Fruit fly (Drosophila melanogaster) Kc167 (cell line): Measurements from ENCODE around the gene PK1-R.

ENCODE experiments used
- Myc ChIP-seq: fragments of >200 bp; optimal IDR thresholded peaks from 2 replicates; lab custom pipeline; 2017; ENCODE audit warnings: missing external identifiers
- Sin3A ChIP-seq: fragments of >200 bp; optimal IDR thresholded peaks from 2 replicates; lab custom pipeline; 2018; ENCODE audit warnings: missing external identifiers
- h ChIP-seq: fragments of >200 bp; optimal IDR thresholded peaks from 3 replicates; lab custom pipeline; 2018; ENCODE audit warnings: missing external identifiers
- insv ChIP-seq: fragments of >200 bp; optimal IDR thresholded peaks from 3 replicates; lab custom pipeline; 2018; ENCODE audit warnings: missing external identifiers
- psq ChIP-seq: fragments of >200 bp; optimal IDR thresholded peaks from 2 replicates; lab custom pipeline; 2017; ENCODE audit warnings: missing external identifiers
- ttk ChIP-seq: sonication (Bioruptor generic); optimal IDR thresholded peaks from 2 replicates; lab custom pipeline; 2017; ENCODE audit warnings: missing external identifiers

The PK1-R gene

DNA sequence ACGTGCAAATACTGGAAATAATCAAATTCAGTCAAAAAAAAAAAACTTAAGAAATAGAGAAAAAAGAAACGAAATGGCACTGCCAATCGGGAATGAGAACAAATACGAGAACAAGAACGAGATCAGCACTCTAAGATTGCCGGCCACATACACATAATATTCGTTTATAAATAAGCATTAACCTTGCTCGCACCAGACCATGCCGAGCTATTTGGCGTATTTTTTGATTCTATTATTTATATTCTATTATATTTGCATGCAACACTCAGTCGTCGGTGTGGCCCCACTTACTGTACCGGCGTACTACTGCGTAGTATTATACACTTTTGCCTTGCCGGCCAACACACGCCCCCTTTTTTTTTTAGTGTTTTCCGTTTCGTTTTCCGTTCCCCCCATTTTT, 32.3 kb downstream of the PK1-R start:
- no peak for TF ChIP-seq ttk (lab: Kevin White, UChicago)
- TF ChIP-seq Myc, result no peak
- TF ChIP-seq Sin3A (lab: Kevin White, UChicago), result no peak
- TF ChIP-seq psq (lab: Kevin White, UChicago), result no peak
- no peak for TF ChIP-seq h (lab: Kevin White, UChicago)
- TF ChIP-seq insv, result no peak

DNA sequence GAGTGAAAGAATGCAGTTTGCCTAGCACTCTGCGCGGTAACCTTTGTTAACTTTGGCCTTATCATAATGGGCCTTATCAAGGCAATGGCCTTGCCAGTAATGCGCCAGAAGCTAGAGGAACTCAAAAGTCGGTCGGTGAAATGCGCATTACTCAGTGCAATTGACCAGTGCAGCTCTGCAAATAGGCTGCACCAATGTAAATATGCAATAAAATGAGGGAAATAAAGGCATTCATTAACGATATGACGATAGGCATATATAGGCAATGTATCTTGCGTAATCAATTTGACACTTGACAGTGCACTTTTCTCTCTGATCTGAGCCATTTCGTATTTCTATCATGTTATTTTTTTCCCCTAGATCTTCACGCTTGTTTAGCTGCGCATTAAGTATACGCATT, 32.8 kb downstream of the PK1-R start:
- TF ChIP-seq h (lab: Kevin White, UChicago) (no peak), ttk (lab: Kevin White, UChicago) (no peak), Sin3A (lab: Kevin White, UChicago) (no peak)

DNA sequence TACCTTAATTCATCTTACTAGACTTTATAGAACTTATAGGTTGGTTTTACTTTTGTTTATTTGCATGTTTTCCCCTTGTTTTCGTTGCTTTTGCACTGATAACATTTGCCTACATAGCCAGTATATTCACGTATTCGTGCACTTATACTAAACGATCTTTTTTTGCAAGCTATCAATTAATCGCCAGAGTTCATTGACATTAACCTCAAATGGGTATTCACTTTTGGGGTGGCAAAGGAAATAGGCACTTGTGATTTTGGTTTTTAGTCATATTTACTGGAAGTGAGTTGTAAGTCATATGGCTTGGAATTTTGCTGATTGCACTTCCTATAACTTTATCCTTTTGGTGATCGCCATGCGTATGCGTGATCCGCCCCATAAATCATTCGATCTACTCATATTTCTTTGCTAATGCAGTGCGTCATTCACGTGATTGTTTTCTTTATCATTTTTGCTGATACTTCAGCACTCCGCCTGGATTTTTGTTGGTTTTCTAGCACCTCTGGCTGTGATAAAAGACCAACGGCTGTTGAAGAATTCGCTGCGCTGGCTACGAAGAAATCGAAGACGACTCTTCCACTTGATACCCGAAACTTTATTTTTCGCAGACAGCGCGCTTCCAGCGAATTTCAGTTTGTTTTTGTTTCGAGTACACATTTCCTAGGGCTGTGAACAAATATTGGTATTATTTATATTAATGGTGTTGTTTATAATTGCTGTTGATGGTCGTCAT, 34.9 kb downstream of the PK1-R start:
- no peak for TF ChIP-seq Sin3A (lab: Kevin White, UChicago)
- TF ChIP-seq ttk (lab: Kevin White, UChicago), result no peak
- TF ChIP-seq Myc, result no peak
- no peak for TF ChIP-seq h (lab: Kevin White, UChicago)
- TF ChIP-seq insv, result no peak
- no peak for TF ChIP-seq psq (lab: Kevin White, UChicago)

DNA sequence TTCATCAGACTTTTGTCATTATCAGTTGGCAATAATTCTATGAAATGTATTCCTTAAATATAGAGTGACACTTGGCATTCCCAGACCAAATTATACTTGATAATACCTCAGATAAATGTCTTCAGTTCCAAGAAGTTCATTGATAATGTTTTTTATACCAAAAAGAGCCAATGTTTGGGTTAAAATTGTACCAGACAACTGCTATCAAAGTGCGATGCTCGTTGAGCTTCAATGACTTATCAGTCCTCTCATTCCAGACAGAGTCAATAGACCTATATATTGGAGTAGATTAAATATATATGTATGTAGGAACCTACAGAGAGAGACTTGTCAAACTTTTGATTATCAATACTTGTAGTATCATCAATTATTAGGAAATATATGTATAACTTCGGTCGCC, 37.7 kb downstream of the PK1-R start:
- TF ChIP-seq Myc (no peak), psq (lab: Kevin White, UChicago) (no peak), Sin3A (lab: Kevin White, UChicago) (no peak), insv (no peak), h (lab: Kevin White, UChicago) (no peak), ttk (lab: Kevin White, UChicago) (no peak)

DNA sequence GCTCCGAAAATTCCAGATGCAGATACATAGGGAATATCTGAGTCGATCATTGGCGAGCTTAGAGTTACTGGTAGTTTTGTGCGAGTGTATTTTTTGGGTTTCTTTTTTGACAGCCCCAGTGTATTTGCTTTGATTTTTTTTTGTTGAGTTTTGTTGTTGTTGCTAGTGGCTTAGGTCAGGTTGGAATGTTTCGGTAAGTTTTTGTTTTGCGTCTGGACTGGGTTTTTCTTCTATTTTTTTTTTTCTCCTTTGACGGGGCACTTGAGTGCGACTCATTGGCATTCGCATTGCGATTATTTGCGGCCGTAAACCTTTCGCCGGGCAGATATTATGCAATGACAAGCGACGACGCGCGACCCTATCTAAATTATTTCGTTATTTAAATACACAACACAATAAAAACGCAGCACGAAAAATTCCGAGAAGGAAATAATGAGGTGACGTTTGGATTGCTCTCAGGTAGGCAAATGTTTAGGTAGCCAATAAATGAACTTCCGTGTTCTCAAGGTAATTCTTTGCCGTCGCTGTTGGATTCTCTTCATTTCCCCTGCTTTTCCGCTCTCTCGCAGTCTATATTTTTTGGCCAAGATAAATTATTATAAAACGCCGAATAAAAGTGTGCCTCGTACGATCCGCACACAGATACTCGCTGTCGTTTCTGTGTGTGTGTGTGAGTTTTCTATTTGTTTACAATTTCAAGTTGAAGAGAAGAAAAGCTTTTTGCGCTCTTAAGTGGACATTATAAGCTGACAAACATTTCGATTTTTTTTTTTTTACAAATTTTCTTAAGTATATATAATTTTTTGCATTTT, 38.6 kb downstream of the PK1-R start:
- TF ChIP-seq psq (lab: Kevin White, UChicago) (no peak), Myc (no peak), ttk (lab: Kevin White, UChicago) (no peak), h (lab: Kevin White, UChicago) (no peak), insv (no peak), Sin3A (lab: Kevin White, UChicago) (no peak)

DNA sequence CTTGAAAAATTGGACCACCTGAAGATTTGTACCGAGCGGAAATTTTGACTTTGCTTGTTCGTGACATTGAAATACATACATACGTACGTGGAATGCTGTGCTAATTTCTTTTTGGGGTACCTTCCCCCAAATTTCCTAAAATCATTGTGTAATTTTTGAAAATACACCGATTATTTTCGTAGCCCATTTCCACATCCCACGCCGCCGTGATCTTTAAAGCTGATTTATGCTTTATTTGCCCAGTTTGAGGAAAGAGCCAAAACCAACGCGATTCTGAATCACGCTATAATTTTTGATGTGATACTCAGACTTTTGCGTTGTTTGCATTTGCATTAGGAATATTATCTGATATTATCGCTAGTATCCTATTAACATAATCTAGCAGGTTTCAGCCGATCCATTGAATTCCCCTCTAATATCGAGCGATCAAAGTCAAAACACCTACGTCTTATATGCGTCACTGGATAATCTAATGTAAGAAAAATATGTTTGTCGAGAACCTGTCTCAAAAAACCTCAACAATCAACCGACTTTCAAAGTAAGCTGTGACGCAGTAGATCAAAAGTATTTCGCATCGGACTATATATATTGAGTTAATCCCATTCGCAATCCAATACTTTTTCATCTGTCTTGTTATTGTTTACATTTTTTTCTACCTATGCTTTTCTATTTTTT, 39.9 kb downstream of the PK1-R start:
- TF ChIP-seq Myc, result no peak
- TF ChIP-seq insv, result no peak
- no peak for TF ChIP-seq h (lab: Kevin White, UChicago)
- TF ChIP-seq ttk (lab: Kevin White, UChicago), result no peak
- TF ChIP-seq Sin3A (lab: Kevin White, UChicago), result no peak
- TF ChIP-seq psq (lab: Kevin White, UChicago), result no peak

DNA sequence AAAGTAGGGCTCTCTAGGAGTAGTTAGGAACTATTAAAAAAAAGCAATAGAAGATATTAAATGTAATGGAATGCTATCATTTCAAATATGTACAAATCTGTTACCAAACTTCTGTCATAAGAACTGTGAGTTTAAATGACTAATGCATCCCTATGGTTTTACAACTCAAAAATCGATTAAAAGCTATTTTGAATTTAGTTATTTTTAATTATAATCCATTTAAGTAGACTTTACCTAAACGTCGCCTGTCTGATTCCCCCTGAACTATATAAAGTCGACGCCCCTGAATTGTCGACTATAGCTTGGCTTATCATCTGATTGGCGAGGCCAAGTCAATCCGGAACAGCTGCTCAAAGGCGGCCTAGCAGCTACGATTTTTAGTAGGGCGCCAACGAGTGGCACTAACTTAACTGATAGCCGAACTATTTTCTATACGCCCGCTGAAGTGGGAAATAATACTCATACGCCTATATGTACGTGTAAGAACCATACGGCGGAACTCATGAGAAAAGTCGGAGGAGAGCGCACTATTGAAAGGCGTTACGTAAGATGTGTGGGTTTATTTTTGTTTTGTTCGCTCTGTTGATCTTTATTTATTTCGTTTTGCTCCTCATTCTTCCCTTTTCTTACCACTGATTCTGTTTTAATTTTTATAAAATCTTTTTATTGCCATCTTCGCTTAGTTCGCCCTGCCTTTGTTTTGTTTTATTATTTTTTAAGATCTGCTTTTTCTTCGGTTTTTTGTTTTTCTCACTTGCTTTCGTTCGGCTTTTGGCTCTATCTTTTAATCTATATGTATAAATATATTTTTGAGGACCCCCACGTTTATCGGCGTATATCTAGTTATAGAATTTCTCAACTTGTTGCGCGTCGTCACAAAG, 40.7 kb downstream of the PK1-R start:
- TF ChIP-seq psq (lab: Kevin White, UChicago) (no peak), ttk (lab: Kevin White, UChicago) (no peak), h (lab: Kevin White, UChicago) (no peak), Sin3A (lab: Kevin White, UChicago) (no peak), insv (no peak), Myc (no peak)

DNA sequence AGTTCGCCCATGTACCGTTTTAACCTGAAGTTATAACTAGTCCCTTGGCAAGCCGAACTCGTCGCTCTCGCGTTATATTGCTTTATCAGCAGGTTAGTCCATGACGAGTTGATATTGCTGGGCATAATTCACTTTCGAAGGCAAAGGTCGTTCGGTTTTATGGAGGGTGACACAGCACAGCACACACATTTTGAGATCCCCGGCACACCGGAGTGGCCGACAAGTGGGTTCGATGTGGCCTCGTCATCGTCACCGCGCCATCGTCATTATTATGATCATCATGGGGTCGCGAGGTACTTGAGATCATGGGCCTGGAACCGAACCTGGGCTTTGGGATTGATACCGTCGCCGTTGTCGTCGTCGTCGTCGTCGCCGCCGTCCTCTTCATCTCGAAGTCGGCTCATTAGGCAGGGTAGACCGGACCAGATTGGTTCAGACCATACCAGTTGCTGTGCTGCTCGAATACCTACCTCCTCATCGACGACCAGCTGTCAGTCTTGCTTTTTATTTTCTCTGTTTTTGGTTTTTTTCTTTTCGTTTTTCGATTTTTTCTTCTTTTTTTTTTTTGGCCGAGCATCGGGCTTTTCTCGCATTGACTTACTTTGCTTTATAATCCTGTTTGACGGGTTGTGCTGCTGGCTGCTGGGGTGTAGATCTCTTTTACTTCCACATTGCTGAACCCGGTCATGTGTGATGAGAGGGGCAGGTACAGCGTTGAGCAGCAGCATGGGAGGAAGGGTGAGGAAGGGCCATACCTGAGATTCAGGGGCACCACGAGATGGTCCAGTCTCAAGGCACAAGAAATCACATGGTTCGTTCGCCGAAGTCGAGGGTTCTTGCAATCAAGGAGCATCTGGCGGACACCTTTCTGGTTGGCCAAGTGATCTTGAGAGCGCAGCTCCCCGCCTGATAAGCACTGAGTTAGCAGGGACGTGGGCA, 41.6 kb downstream of the PK1-R start:
- TF ChIP-seq insv (no peak), h (lab: Kevin White, UChicago) (no peak), Myc (no peak), ttk (lab: Kevin White, UChicago) (no peak), psq (lab: Kevin White, UChicago) (no peak)

DNA sequence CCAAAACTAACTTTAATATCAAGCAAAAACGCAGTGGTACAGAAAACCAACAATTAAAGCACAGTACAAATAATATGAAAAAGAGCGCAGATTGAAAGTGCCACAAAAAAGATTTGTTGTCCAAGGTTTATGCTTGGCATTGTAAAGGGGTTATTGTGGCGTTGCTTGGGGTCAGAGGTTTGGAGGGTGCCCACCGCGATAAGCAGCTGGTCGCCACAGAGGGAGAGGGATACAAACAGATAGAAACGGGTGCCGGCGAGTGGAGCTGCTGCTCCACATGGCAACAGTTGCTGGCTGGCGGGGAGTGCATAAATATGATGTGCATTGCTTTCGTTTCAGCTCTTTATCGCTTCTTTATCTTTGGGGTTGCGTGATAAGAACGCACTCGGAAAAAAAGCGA, 42.5 kb downstream of the PK1-R start:
- TF ChIP-seq ttk (lab: Kevin White, UChicago) (no peak), insv (no peak), Myc (no peak), Sin3A (lab: Kevin White, UChicago) (no peak)

DNA sequence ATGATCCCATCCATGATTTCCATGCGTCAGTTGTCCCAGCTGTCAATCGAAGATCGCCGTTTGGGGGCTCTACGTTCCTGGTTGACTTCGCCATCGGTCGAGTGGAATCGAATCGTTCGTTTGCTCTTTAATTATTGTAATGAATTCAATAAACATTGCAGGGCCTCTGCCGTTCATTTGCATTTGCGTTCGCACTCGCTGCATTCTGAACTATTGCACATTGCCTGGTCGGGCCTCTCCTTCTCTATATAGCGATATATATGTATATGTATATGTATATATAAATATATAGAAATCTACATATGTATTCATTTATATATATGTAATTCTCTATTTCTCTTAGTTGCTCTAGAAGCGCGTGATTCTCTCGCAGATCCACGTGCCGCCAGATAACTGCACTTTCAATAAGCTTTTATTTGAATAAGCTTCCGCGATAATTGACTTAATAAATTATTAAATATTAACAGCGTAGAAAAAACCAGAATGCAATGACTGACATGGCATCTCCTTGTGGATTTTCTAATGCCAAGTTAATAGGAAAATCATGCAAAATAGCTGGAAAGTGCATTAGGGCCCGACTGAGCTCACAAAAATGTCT, 43.1 kb downstream of the PK1-R start:
- TF ChIP-seq insv, result no peak
- TF ChIP-seq ttk (lab: Kevin White, UChicago), result no peak
- no peak for TF ChIP-seq Myc
- no peak for TF ChIP-seq psq (lab: Kevin White, UChicago)
- no peak for TF ChIP-seq Sin3A (lab: Kevin White, UChicago)
